Fruit fly (Drosophila melanogaster): ENCODE data around the gene Nup58.

The Nup58 gene

DNA sequence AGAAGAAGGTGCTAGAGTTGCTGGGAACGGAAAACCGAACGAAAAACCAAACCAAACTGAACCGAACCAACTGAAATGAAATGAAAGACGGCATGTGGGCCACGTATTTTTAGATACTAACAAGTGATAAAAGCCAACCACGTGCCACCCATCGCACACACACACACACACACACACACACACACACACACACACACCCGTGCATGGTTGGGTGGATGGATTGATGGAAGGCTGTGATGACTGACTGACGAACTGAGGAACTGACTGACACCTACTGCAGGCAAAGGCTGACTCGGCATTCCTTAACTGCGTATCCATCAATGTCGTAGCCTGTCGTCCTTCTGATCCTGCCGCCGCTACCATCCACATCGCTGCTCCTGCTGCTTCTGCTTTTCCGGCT, 37.6 kb downstream of the Nup58 start:
- TF ChIP-seq TFAM (GFP tag; optimal IDR thresholded peaks at IDR 0.05) (no peak), CG8281 (tag; optimal IDR thresholded peaks at IDR 0.05) (peak; percentile 95), Bteb2 (GFP tag; optimal IDR thresholded peaks at IDR 0.05) (no peak), CG11696 (GFP tag; IDR thresholded peaks at IDR 0.05) (no peak), fd96Cb (tag; optimal IDR thresholded peaks at IDR 0.05) (no peak)
